Fruit fly (Drosophila melanogaster): Measurements from ENCODE around the gene CG13361.

The CG13361 gene

dm6 chrX:771431-772064, 18.1 kb upstream of the CG13361 start (continued):
- TF ChIP-seq hb (GFP tag; IDR thresholded peaks at IDR 0.05; ENCODE audit: partially characterized antibody) = no peak
- TF ChIP-seq CG7745 (tag; optimal IDR thresholded peaks at IDR 0.05) = no peak
- TF ChIP-seq CG14965 (GFP tag; optimal IDR thresholded peaks at IDR 0.05; ENCODE audit: borderline replicate concordance) = no peak

- TF ChIP-seq lab (GFP tag; optimal IDR thresholded peaks at IDR 0.05) (peak; percentile 31), CG6791 (GFP tag; IDR thresholded peaks at IDR 0.05; ENCODE audit: partially characterized antibody) (peak; percentile 93), CG17359 (tag; optimal IDR thresholded peaks at IDR 0.05) (peak; percentile 29), CG42726 (GFP tag; IDR thresholded peaks at IDR 0.05; ENCODE audit: partially characterized antibody) (peak; percentile 91), Dp (GFP tag; optimal IDR thresholded peaks at IDR 0.05) (peak; percentile 70), CG10543 (GFP tag; optimal IDR thresholded peaks at IDR 0.05) (peak; percentile 9), sqz (GFP tag; optimal IDR thresholded peaks at IDR 0.05) (peak; percentile 21), Sry-β (GFP tag; optimal IDR thresholded peaks at IDR 0.05) (peak; percentile 9), tna (GFP tag; IDR thresholded peaks at IDR 0.05; ENCODE audit: partially characterized antibody) (peak; percentile 82), Blimp-1 (GFP tag; optimal IDR thresholded peaks at IDR 0.05) (peak; percentile 2), dmrt11E (tag; optimal IDR thresholded peaks at IDR 0.05) (peak; percentile 24), row (GFP tag; IDR thresholded peaks at IDR 0.05) (peak; percentile 33; the same call in 1 of the 3 replicates), CG13287 (GFP tag; IDR thresholded peaks at IDR 0.05; ENCODE audit: partially characterized antibody) (peak; percentile 93), Sox100B (GFP tag; optimal IDR thresholded peaks at IDR 0.05) (no peak), pan (optimal IDR thresholded peaks at IDR 0.05) (no peak), pan (GFP tag; optimal IDR thresholded peaks at IDR 0.05 in 1 of 2, IDR thresholded peaks at IDR 0.05 in 1 of 2) (peak in 1 of 2 experiments; percentile 22), CG8388 (GFP tag; optimal IDR thresholded peaks at IDR 0.05) (peak; percentile 1), MBD-R2 (GFP tag; IDR thresholded peaks at IDR 0.05) (peak; percentile 54), chm (GFP tag; IDR thresholded peaks at IDR 0.05) (peak; percentile 68; the same call in 1 of the 2 replicates), nerfin-2 (GFP tag; IDR thresholded peaks at IDR 0.05; ENCODE audit: partially characterized antibody) (peak; percentile 73), zf30C (GFP tag; optimal IDR thresholded peaks at IDR 0.05) (peak; percentile 64), gcm (GFP tag; optimal IDR thresholded peaks at IDR 0.05) (peak; percentile 38), CG15269 (tag; optimal IDR thresholded peaks at IDR 0.05) (peak; percentile 13), onecut (GFP tag; IDR thresholded peaks at IDR 0.05) (no peak), sna (GFP tag; IDR thresholded peaks at IDR 0.05; ENCODE audit: partially characterized antibody) (peak; percentile 87), pzg (GFP tag; optimal IDR thresholded peaks at IDR 0.05) (peak; percentile 62), ftz-f1 (GFP tag; optimal IDR thresholded peaks at IDR 0.05) (no peak), CG13296 (GFP tag; optimal IDR thresholded peaks at IDR 0.05) (peak; percentile 9), wek (GFP tag; optimal IDR thresholded peaks at IDR 0.05) (no peak), Hmr (GFP tag; optimal IDR thresholded peaks at IDR 0.05) (peak; percentile 27), sens (GFP tag) (peak; percentile 91), Deaf1 (tag; optimal IDR thresholded peaks at IDR 0.05) (peak; percentile 57), CG17186 (GFP tag; optimal IDR thresholded peaks at IDR 0.05) (peak; percentile 21), Fer1 (GFP tag; optimal IDR thresholded peaks at IDR 0.05) (peak; percentile 29), Med (GFP tag) (peak; percentile 92), ranshi (GFP tag; IDR thresholded peaks at IDR 0.05) (peak; percentile 20; the same call in 1 of the 2 replicates), CG34422 (GFP tag; IDR thresholded peaks at IDR 0.05) (0 out of 3 replicates have a peak, but pooled peaks have one; percentile 34), maf-S (GFP tag; optimal IDR thresholded peaks at IDR 0.05) (no peak), zen2 (GFP tag; IDR thresholded peaks at IDR 0.05; ENCODE audit: partially characterized antibody) (peak; percentile 85), Nf-YC (tag; optimal IDR thresholded peaks at IDR 0.05) (peak; percentile 35), HLH54F (GFP tag; optimal IDR thresholded peaks at IDR 0.05) (no peak), Sin3A (optimal IDR thresholded peaks at IDR 0.05) (peak; percentile 7), chinmo (GFP tag; IDR thresholded peaks at IDR 0.05; ENCODE audit: partially characterized antibody) (peak; percentile 95)
These were observed 16.2 kb upstream of the CG13361 start, which contains the start of gene fz3 for dm6 chrX:769639-770124. fz3 (plus strand) TSS chrX:769945.

All from whole organism, embryonic.